Worm (Caenorhabditis elegans): ENCODE data around the gene srx-36.

The srx-36 gene

DNA sequence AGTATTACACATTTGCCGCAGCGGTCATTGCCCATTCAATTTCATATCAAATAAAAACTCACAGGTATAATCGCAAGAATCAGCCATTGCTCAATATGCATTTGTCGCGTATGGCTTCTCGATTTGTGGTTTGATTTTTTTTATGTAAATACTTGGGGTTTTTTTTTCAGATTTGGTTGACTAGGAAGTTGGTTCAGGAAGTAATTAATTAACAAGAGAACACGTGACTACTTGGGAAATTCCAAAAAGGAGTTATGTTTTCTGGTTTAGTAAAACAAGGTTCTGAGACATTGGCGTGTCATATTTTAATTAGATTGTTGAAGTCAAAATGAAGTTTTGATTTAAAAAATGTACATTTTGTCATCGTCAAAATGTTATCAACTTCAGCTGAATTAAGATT, at the start of gene srx-36:
Gene srx-36 (minus strand): TSS at position 101 of the 400 bp plus-strand sequence.
- TF ChIP-seq unc-62 (GFP tag; optimal IDR thresholded peaks at IDR 0.05), result no peak

DNA sequence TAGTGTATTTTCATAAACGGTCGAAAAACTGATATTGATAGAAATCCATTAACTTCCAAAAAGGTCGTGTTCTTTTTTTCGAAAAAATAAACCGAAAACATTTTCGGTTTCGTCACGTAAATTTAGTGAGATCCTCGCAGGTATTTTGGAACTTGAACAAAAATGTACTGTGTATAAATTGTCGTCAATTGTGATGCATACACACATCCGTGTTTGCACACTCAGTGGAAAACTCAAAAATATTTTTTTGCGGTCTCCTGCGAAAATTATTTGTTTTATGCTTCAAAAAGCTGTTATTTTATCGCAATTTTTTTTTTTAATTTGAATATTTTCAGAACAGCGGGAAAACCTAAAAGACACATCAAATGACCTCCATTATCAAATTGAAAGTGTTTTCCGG, 48.0 kb upstream of the srx-36 start, which contains the start of gene cpsf-2:
Gene cpsf-2 (plus strand): TSS at position 330 of the 400 bp plus-strand sequence.
- no peak for TF ChIP-seq unc-62 (GFP tag; optimal IDR thresholded peaks at IDR 0.05)

DNA sequence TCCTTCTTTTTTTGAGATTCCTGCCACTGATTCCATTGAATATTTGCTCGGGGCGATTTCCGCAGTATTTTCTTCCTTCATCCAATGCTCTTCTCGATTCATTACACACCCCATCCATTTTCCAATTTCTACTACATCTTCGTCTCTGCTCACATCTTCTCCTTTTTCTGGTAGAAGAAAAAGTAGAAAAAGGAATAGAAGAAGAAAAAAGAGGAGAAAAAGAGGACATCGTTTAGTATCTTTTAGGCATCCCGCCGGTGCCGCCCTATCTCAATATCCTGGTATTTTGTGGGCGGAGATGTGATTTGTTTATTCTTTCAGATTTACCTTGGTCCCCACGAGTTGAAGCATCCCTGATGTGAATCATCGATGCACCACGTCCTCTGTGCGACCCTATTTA, 44.3 kb upstream of the srx-36 start, which contains the start of gene lgc-39:
Gene lgc-39 (plus strand): TSS at position 301 of the 400 bp plus-strand sequence.
- no peak for TF ChIP-seq unc-62 (GFP tag; optimal IDR thresholded peaks at IDR 0.05)

DNA sequence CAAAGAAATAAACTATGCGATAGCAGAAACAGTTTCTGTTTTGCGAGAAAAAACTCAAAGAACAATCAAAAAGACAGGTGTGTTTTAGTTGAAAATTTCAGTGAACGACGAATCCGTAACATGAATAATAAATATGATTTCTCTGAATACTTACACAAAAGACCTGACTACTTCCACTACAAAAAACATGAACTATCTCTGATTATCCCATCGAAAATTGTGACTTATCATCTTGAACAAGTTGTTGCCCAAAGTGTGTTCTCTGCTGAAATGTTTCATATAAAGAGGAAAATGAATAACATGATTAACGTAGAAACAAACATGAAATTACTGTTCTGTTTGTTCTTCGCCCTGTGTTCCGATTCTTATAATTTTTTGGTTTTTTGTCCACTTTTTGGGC, 35.8 kb upstream of the srx-36 start, which contains the start of gene ugt-36:
Gene ugt-36 (plus strand): TSS at position 301 of the 400 bp plus-strand sequence.
- no peak for TF ChIP-seq unc-62 (GFP tag; optimal IDR thresholded peaks at IDR 0.05)

DNA sequence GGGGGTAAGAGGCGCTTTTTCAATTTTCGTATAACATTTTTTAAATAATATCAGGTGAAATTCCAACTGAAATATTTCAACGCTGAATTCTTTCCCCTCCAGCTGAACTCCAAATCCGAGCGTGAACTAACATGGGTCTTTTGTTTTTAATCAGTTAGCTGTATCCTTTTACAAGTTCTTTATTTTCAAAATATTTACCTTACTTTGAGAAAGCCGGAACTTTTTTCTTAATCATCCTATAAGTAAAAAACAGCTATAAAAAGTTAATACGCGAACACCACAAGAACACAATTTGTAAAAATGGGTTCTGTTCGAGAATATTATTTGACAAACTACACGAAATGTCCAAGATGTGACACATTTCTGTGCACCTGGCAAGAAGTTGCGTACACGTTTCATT, 33.3 kb upstream of the srx-36 start, which contains the start of gene srh-83:
Gene srh-83 (plus strand): TSS at position 301 of the 400 bp plus-strand sequence.
- TF ChIP-seq unc-62 (GFP tag; optimal IDR thresholded peaks at IDR 0.05), result no peak

DNA sequence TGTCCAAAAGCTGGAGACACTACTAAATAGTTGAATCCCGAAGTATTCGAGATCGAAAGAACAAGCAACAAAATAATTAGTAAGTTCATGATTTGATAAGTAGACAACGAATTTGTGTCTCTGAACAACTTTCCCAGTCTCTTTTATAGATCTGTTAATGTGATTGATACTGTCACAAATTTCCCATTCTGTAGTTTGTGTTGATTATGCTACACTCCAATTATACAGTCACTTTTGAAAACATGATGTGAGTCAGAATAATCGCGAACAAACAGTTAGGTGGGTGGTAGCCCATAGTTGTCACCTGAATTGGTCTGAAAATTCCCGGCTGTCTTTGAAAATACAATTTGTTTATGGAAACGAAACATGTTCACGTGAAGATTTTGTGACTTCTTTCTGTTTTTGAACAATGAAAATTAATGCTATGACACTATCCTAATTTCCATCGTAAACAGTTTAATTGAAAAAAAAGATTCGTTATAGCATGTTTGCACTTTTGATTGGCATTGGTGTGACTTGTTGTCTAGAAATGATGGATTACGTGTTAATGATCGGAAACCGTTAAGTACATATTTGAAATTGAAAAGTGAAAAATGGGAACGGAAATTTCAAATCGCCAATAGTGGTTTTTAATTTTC, 32.7 kb upstream of the srx-36 start, which contains the start of gene ugt-41:
Gene ugt-41 (minus strand): TSS at position 119 of the 638 bp plus-strand sequence.
- TF ChIP-seq unc-62 (GFP tag; optimal IDR thresholded peaks at IDR 0.05), result no peak

DNA sequence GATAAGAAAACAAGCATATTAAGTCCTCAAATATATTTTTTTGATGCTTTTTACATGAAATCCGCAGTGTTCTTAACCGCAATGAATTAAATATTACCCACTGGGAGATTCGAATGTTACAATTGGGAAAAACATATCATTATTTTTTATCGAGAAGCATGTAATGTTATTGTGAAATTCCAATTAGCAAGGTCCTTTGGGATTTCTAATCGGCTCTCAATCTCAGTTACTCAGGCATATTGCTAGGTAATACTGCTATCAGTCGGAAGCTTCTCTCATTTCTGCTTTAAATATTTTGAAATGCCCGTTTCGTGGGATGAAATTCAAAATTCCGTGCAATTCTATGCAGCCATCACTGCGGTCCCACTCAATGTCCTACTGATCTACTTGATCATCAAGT, 28.5 kb upstream of the srx-36 start, which contains the start of gene str-204:
Gene str-204 (plus strand): TSS at position 301 of the 400 bp plus-strand sequence.
- TF ChIP-seq unc-62 (GFP tag; optimal IDR thresholded peaks at IDR 0.05), result no peak

DNA sequence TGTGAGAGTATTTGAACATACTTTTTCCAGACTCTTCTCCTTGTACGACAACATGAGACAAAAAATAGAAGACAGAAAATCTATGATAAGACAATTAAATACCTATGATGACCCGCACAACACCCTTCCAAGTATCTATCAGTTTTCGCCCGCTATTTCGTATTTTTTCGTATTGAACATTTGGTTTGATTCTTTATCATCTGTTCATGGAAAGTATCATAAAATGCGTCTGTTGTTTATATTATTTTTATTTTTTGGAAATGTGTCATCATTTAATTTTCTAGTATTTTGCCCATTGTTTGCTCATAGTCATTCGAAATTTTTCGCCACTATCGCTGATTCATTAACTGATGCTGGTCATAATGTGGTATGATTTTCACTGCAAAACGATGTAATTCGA, 26.2 kb upstream of the srx-36 start, which contains the start of gene ugt-39:
Gene ugt-39 (plus strand): TSS at position 54 of the 400 bp plus-strand sequence.
- no peak for TF ChIP-seq unc-62 (GFP tag; optimal IDR thresholded peaks at IDR 0.05)

DNA sequence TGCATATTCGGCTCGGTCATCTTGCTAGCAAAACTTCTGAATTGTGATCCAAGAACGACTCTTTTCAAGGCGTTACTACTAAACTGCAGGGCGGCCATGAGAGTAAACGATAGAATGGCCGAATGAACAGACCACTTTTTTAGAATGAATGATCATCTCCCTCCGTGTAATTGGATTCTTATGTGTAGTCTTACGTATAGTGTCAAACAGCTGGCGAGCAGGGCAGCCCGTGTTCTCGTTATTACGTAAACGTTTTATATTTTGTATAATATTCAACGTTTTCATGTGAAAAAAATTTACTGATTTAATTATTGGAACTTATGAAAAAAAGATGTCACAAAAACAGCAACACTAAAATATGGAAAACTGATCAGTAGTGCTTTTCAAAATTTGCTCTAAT, 25.2 kb upstream of the srx-36 start, which contains the start of gene F10D2.10:
Gene F10D2.10 (minus strand): TSS at position 101 of the 400 bp plus-strand sequence.
- no peak for TF ChIP-seq unc-62 (GFP tag; optimal IDR thresholded peaks at IDR 0.05)

DNA sequence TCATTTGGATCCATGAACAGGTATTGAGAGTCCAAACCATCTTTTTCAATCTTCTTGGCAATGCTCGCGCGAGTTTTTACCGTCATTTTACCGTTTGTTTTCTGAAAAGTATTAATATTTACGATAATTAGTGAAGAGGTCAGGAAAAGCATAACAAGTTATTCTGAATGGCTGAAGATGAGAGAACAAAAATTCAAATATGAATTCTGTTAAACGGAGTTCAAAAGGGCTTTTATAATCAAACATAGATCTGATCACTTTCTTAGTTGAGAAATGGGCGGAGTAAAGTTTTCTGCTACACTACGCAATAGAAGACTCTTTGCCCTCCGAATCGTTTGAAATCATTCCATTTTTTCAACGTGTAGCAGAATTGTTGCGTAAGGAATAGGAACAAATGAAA, 22.2 kb upstream of the srx-36 start, which contains the start of gene fat-7:
Gene fat-7 (minus strand): TSS at position 101 of the 400 bp plus-strand sequence.
- TF ChIP-seq unc-62 (GFP tag; optimal IDR thresholded peaks at IDR 0.05), result no peak

DNA sequence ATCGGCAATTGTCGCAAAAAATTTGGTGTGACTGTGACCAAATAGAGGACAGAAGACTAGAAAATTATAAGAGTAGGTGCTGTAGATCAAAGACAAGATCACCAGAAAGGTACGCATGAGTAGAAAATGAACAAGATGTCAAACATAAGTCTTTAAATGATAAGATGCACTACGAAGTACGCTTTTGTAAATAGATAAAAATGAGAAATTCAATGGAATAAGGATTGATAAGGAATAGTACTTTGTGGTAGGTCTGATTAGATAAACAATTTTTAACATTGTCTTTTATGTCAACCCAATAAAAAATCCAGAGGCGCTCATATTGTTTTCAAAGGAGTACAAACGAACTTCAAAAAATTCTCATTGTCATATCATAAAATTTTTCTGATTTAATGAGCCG, 19.7 kb upstream of the srx-36 start, which contains the start of gene F10D2.8:
Gene F10D2.8 (minus strand): TSS at position 145 of the 400 bp plus-strand sequence.
- no peak for TF ChIP-seq unc-62 (GFP tag; optimal IDR thresholded peaks at IDR 0.05)

DNA sequence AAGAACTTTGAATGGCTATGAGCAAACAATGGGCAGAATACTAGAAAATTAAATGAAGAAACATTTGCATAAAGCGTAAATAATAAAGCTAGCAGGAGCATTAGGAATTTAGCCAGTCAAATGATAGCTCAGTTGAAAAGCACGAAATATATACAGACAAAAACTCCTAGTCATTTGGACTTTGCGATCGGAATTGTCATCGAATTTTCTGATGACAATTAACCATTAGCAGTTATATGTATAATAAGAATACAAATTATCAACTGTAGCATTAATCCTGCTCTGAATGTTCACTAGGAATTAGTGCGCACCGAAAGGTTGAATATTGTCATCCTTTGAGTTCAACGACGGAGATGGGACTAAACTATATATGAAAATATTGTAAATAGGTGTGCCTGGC, 16.5 kb upstream of the srx-36 start, which contains the start of gene ugt-38:
Gene ugt-38 (minus strand): TSS at position 101 of the 400 bp plus-strand sequence.
- no peak for TF ChIP-seq unc-62 (GFP tag; optimal IDR thresholded peaks at IDR 0.05)

DNA sequence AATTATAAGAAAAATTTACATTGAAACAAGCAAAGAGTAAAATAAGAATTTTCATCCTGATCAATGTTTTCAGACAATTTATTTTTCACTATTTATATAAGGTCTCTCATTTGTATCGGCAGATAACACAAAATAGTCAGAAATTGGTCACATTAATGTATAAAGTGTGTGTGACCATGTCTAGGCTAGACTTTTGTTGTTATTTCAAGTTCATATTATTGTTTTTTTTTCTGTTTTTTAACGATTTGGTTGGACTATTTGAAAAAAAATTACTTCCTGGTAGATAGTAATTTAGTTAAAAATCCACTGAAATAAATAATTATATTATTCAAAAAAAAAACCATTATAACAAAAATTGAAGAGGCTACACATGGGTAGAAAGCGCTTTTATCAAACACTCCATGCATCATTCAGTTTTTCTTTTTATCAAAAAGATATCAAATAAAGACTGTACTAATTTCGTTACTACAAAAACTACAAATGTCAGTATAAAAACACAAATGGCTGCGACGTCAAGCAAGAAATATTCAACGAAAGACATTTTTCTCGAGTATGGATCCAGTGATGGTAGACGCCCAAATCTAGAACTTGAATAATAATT, 14.5 kb upstream of the srx-36 start, which contains the start of gene ugt-37:
Gene ugt-37 (minus strand): TSS at position 69 of the 601 bp plus-strand sequence.
- no peak for TF ChIP-seq unc-62 (GFP tag; optimal IDR thresholded peaks at IDR 0.05)

DNA sequence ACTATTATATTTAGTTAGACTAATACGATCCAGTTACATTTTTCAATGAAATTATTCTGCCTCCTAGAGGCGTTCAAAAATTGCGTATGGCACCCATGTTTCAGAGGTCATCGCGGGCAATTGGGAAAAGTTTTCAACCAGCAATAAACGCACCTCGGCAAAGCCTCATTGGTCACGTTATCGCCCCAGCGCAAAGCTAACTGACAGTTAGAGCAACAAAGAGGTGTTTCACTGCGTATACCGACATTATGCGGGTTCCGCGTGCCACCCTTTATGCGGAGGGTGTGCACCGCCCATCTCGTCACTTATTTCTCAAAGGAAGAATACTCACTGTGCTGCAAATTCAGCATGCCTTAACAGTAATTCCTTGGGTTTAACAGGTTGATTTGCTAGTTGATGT, 11.8 kb upstream of the srx-36 start:
- no peak for TF ChIP-seq unc-62 (GFP tag; optimal IDR thresholded peaks at IDR 0.05)

DNA sequence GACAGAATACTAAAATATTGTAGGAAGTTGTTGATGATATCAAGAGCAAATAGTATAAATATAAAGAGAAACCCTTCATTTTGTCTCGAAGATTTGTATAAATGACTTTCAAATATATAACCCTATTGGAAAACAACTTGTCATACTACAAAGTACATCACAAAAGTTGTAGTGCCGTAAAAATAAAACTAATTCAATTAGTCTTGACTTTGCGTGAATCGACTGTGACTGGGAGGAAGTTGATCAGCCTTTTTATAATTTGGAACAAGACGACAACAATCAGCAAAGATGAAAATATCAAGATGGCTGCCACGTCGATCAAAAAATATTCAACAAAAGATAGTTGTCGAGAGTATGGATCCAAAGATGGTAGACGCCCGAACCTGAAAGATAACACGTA, 11.0 kb upstream of the srx-36 start, which contains the start of gene ugt-40:
Gene ugt-40 (minus strand): TSS at position 101 of the 400 bp plus-strand sequence.
- TF ChIP-seq unc-62 (GFP tag; optimal IDR thresholded peaks at IDR 0.05), result no peak

DNA sequence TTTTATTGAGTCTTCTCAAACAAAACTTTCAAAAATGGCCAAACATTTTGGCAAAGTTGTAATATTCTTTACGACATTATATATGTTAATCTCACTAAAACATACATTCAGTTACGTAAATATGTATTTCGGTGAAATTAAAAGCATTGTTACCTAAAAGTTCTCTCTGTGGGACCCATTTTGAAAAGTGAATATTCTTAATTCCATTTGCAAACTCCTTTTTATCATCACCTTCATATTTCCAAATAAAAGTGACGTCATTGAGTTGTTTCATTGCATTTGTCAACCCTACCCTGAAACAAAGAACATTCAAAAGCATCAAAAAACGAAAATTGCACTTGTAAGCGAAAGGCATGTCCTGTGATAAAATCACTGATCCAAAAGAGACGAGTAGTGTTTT, 9.5 kb upstream of the srx-36 start:
- TF ChIP-seq unc-62 (GFP tag; optimal IDR thresholded peaks at IDR 0.05), result no peak

All from whole organism, dauer.